Worm (Caenorhabditis elegans) whole organism, L3 larva: ENCODE results near the gene srlf-17.
A peak's percentile ranks its signal among the peaks of the same experiment; 100 is the strongest.

ENCODE experiments used
- R02D3.7 ChIP-seq: fragments of 150-350 bp; optimal IDR thresholded peaks from 2 replicates; lab custom pipeline; 2014; ENCODE audit warnings: missing biosample characterization, missing genetic modification characterization
- ZK546.5 ChIP-seq: sonication (generic microtip); optimal IDR thresholded peaks from 2 replicates; lab custom pipeline; 2017; ENCODE audit warnings: missing biosample characterization, missing genetic modification characterization
- aly-2 ChIP-seq: fragments of 150-350 bp; optimal IDR thresholded peaks from 2 replicates; lab custom pipeline; 2014; ENCODE audit warnings: missing biosample characterization, missing genetic modification characterization
- ama-1 ChIP-seq: fragments of 150-350 bp; optimal IDR thresholded peaks from 2 replicates; lab custom pipeline; 2018
- ceh-16 ChIP-seq: sonication (generic microtip); optimal IDR thresholded peaks from 2 replicates; lab custom pipeline; 2017; ENCODE audit warnings: missing biosample characterization, missing genetic modification characterization
- ceh-28 ChIP-seq: fragments of 150-350 bp; optimal IDR thresholded peaks from 2 replicates; lab custom pipeline; 2014; ENCODE audit warnings: missing biosample characterization, missing genetic modification reagents, missing genetic modification characterization
- ceh-82 ChIP-seq: fragments of 150-350 bp; optimal IDR thresholded peaks from 2 replicates; lab custom pipeline; 2014; ENCODE audit warnings: missing biosample characterization, missing genetic modification characterization
- ceh-9 ChIP-seq: sonication (generic microtip); optimal IDR thresholded peaks from 2 replicates; lab custom pipeline; 2018; ENCODE audit warnings: missing biosample characterization, missing genetic modification characterization
- daf-12 ChIP-seq: fragments of 150-350 bp; optimal IDR thresholded peaks from 2 replicates; lab custom pipeline; 2014; ENCODE audit warnings: missing biosample characterization, missing genetic modification reagents, missing genetic modification characterization
- egl-27 ChIP-seq: sonication (generic microtip); optimal IDR thresholded peaks from 4 replicates; lab custom pipeline; 2017; ENCODE audit warnings: missing biosample characterization, missing genetic modification reagents, missing genetic modification characterization
- egl-5 ChIP-seq: fragments of 150-350 bp; optimal IDR thresholded peaks from 2 replicates; lab custom pipeline; 2017; ENCODE audit warnings: missing biosample characterization, missing genetic modification reagents, missing genetic modification characterization, inconsistent platforms
- elt-1 ChIP-seq: fragments of 150-350 bp; optimal IDR thresholded peaks from 2 replicates; lab custom pipeline; 2014; ENCODE audit warnings: missing biosample characterization, missing genetic modification characterization
- elt-2 ChIP-seq: sonication (generic microtip); optimal IDR thresholded peaks from 2 replicates; lab custom pipeline; 2016; ENCODE audit warnings: missing genetic modification reagents, mild to moderate bottlenecking, missing genetic modification characterization, missing compliant biosample characterization
- elt-3 ChIP-seq, 3 experiments: fragments of 150-350 bp in 1 of 3; sonication (generic microtip) in 2 of 3; optimal IDR thresholded peaks; 2 replicates in 2 of 3; 4 replicates in 1 of 3; lab custom pipeline; 2014 to 2017; ENCODE audit warnings: missing biosample characterization in 3 of 3, missing genetic modification characterization in 3 of 3
- eor-1 ChIP-seq, 2 experiments: fragments of 150-350 bp; optimal IDR thresholded peaks; 2 replicates each; lab custom pipeline; 2014 to 2018; ENCODE audit warnings: missing biosample characterization in 2 of 2, missing genetic modification characterization in 2 of 2
- fkh-10 ChIP-seq: sonication (generic microtip); optimal IDR thresholded peaks from 2 replicates; lab custom pipeline; 2017; ENCODE audit warnings: missing biosample characterization, missing genetic modification reagents, missing genetic modification characterization
- fkh-2 ChIP-seq: fragments of 150-350 bp; optimal IDR thresholded peaks from 2 replicates; lab custom pipeline; 2014; ENCODE audit warnings: missing biosample characterization, missing genetic modification reagents, missing genetic modification characterization
- fos-1 ChIP-seq: fragments of 150-350 bp; optimal IDR thresholded peaks from 2 replicates; lab custom pipeline; 2014; ENCODE audit warnings: missing biosample characterization, missing genetic modification characterization
- hmg-11 ChIP-seq: sonication (generic microtip); optimal IDR thresholded peaks from 2 replicates; lab custom pipeline; 2016; ENCODE audit warnings: missing genetic modification characterization, missing compliant biosample characterization
- jun-1 ChIP-seq: fragments of 150-350 bp; optimal IDR thresholded peaks from 2 replicates; lab custom pipeline; 2014; ENCODE audit warnings: missing biosample characterization, missing genetic modification reagents, missing genetic modification characterization
- lin-15B ChIP-seq: fragments of 150-350 bp; optimal IDR thresholded peaks from 2 replicates; lab custom pipeline; 2014; ENCODE audit warnings: missing biosample characterization, missing genetic modification characterization
- lin-39 ChIP-seq: fragments of 150-350 bp; optimal IDR thresholded peaks from 2 replicates; lab custom pipeline; 2018; ENCODE audit warnings: missing biosample characterization, missing genetic modification reagents, missing genetic modification characterization
- lsy-12 ChIP-seq: sonication (generic microtip); optimal IDR thresholded peaks from 2 replicates; lab custom pipeline; 2016; ENCODE audit warnings: mild to moderate bottlenecking, missing genetic modification characterization, missing compliant biosample characterization
- mdl-1 ChIP-seq: fragments of 150-350 bp; optimal IDR thresholded peaks from 2 replicates; lab custom pipeline; 2014; ENCODE audit warnings: missing biosample characterization, missing genetic modification characterization
- mml-1 ChIP-seq: fragments of 150-350 bp; sonication (generic microtip); optimal IDR thresholded peaks from 3 replicates; lab custom pipeline; 2014; ENCODE audit warnings: missing biosample characterization, missing genetic modification characterization
- nfya-1 ChIP-seq: sonication (generic microtip); optimal IDR thresholded peaks from 2 replicates; lab custom pipeline; 2017; ENCODE audit warnings: missing genetic modification characterization, mild to moderate bottlenecking, missing compliant biosample characterization, antibody characterized with exemption, moderate library complexity; ENCODE audit not compliant: insufficient read depth
- nhr-11 ChIP-seq: fragments of 150-350 bp; optimal IDR thresholded peaks from 2 replicates; lab custom pipeline; 2014; ENCODE audit warnings: missing biosample characterization, missing genetic modification characterization
- nhr-12 ChIP-seq: fragments of 150-350 bp; optimal IDR thresholded peaks from 2 replicates; lab custom pipeline; 2014; ENCODE audit warnings: missing biosample characterization, missing genetic modification characterization
- nhr-23 ChIP-seq: fragments of 150-350 bp; optimal IDR thresholded peaks from 2 replicates; lab custom pipeline; 2014; ENCODE audit warnings: missing biosample characterization, missing genetic modification reagents, missing genetic modification characterization
- nhr-237 ChIP-seq: fragments of 150-350 bp; optimal IDR thresholded peaks from 2 replicates; lab custom pipeline; 2014; ENCODE audit warnings: missing biosample characterization, missing genetic modification characterization
- nhr-25 ChIP-seq: sonication (generic microtip); optimal IDR thresholded peaks from 2 replicates; lab custom pipeline; 2017; ENCODE audit warnings: missing biosample characterization, missing genetic modification characterization
- nhr-28 ChIP-seq: fragments of 150-350 bp; optimal IDR thresholded peaks from 2 replicates; lab custom pipeline; 2014; ENCODE audit warnings: missing biosample characterization, missing genetic modification characterization
- nhr-43 ChIP-seq: sonication (generic microtip); optimal IDR thresholded peaks from 2 replicates; lab custom pipeline; 2016; ENCODE audit warnings: mild to moderate bottlenecking, missing genetic modification characterization, missing compliant biosample characterization; ENCODE audit not compliant: poor library complexity, severe bottlenecking
- nhr-67 ChIP-seq: fragments of 150-350 bp; optimal IDR thresholded peaks from 2 replicates; lab custom pipeline; 2014; ENCODE audit warnings: missing biosample characterization, missing genetic modification characterization
- nhr-76 ChIP-seq: fragments of 150-350 bp; sonication (generic microtip); optimal IDR thresholded peaks from 5 replicates; lab custom pipeline; 2014; ENCODE audit warnings: missing biosample characterization, missing genetic modification characterization
- nhr-77 ChIP-seq: fragments of 150-350 bp; optimal IDR thresholded peaks from 2 replicates; lab custom pipeline; 2014; ENCODE audit warnings: missing biosample characterization, missing genetic modification characterization
- pha-4 ChIP-seq: fragments of 150-350 bp; optimal IDR thresholded peaks from 2 replicates; lab custom pipeline; 2014; ENCODE audit warnings: missing biosample characterization, missing genetic modification reagents, missing genetic modification characterization
- pqm-1 ChIP-seq: fragments of 150-350 bp; optimal IDR thresholded peaks from 2 replicates; lab custom pipeline; 2017; ENCODE audit warnings: missing biosample characterization, missing genetic modification characterization, inconsistent platforms
- sea-2 ChIP-seq: fragments of 150-350 bp; sonication (generic microtip); optimal IDR thresholded peaks from 4 replicates; lab custom pipeline; 2014; ENCODE audit warnings: missing biosample characterization, missing genetic modification reagents, missing genetic modification characterization
- skn-1 ChIP-seq: fragments of 150-350 bp; optimal IDR thresholded peaks from 2 replicates; lab custom pipeline; 2014; ENCODE audit warnings: missing biosample characterization, missing genetic modification characterization
- snpc-4 ChIP-seq: fragments of 150-350 bp; optimal IDR thresholded peaks from 2 replicates; lab custom pipeline; 2014; ENCODE audit warnings: missing biosample characterization, missing genetic modification characterization
- tbx-2 ChIP-seq: sonication (generic microtip); optimal IDR thresholded peaks from 2 replicates; lab custom pipeline; 2016; ENCODE audit warnings: mild to moderate bottlenecking, missing genetic modification characterization, missing compliant biosample characterization
- unc-39 ChIP-seq: sonication (generic microtip); optimal IDR thresholded peaks from 4 replicates; lab custom pipeline; 2017; ENCODE audit warnings: missing biosample characterization, missing genetic modification characterization
- unc-62 ChIP-seq: fragments of 150-350 bp; sonication (generic microtip); optimal IDR thresholded peaks from 4 replicates; lab custom pipeline; 2014; ENCODE audit warnings: missing biosample characterization, missing genetic modification reagents, missing genetic modification characterization
- zag-1 ChIP-seq: fragments of 150-350 bp; optimal IDR thresholded peaks from 2 replicates; lab custom pipeline; 2014; ENCODE audit warnings: missing biosample characterization, missing genetic modification characterization
- ztf-11 ChIP-seq: fragments of 150-350 bp; optimal IDR thresholded peaks from 2 replicates; lab custom pipeline; 2014; ENCODE audit warnings: missing biosample characterization, missing genetic modification characterization
- ztf-4 ChIP-seq: fragments of 150-350 bp; optimal IDR thresholded peaks from 2 replicates; lab custom pipeline; 2014; ENCODE audit warnings: missing biosample characterization, missing genetic modification characterization

The srlf-17 gene

ce11 chrIV:11119972-11120562, 17.6 kb upstream of the srlf-17 start:
- TF ChIP-seq aly-2 (tag; lab: Kevin White, UChicago) (no peak), unc-39 (tag; lab: Kevin White, UChicago) (no peak), pha-4 (tag; lab: Kevin White, UChicago) (peak; percentile 76), nhr-43 (tag; lab: Kevin White, UChicago) (no peak), nhr-237 (tag; lab: Kevin White, UChicago) (no peak), nfya-1 (tag; lab: Kevin White, UChicago) (peak; percentile 5), tbx-2 (tag; lab: Kevin White, UChicago) (no peak), nhr-25 (tag; lab: Kevin White, UChicago) (peak; percentile 58), nhr-23 (tag; lab: Kevin White, UChicago) (peak; percentile 82), elt-1 (tag; lab: Kevin White, UChicago) (peak; percentile 92), nhr-76 (no peak), ama-1 (peak; percentile 36), elt-3 (tag; optimal IDR thresholded peaks at IDR 0.05; lab: Kevin White, UChicago) (peak in 1 of 3 experiments; percentile 29)

ce11 chrIV:11118837-11119491, 16.5 kb upstream of the srlf-17 start, which contains the start of the genes imp-2 and enpl-1:
TSS of gene imp-2 (minus strand) at chrIV:11118887.
TSS of gene enpl-1 (plus strand) at chrIV:11119298.
- TF ChIP-seq elt-1 (tag; lab: Kevin White, UChicago) = peak; percentile 37
- no peak for TF ChIP-seq unc-62 (GFP tag; lab: Kevin White, UChicago)
- no peak for TF ChIP-seq nhr-28 (tag; lab: Kevin White, UChicago)
- TF ChIP-seq sea-2 (GFP tag; lab: Kevin White, UChicago) = no peak
- peak; percentile 92 for TF ChIP-seq egl-5 (tag; lab: Kevin White, UChicago)
- no peak for TF ChIP-seq nhr-12
- peak; percentile 79 for TF ChIP-seq ceh-28 (tag; lab: Kevin White, UChicago)
- TF ChIP-seq elt-3 (tag; optimal IDR thresholded peaks at IDR 0.05; lab: Kevin White, UChicago) = no peak
- TF ChIP-seq nhr-237 (tag; lab: Kevin White, UChicago) = no peak
- peak; percentile 89 for TF ChIP-seq hmg-11
- no peak for TF ChIP-seq unc-39 (tag; lab: Kevin White, UChicago)
- TF ChIP-seq ztf-11 (tag; lab: Kevin White, UChicago) = no peak
- no peak for TF ChIP-seq nhr-77 (tag; lab: Kevin White, UChicago)
- no peak for TF ChIP-seq ZK546.5 (tag; lab: Kevin White, UChicago)
- no peak for TF ChIP-seq fkh-2
- no peak for TF ChIP-seq nhr-67 (tag; lab: Kevin White, UChicago)
- TF ChIP-seq R02D3.7 (tag; lab: Kevin White, UChicago) = peak; percentile 78
- TF ChIP-seq ceh-9 = no peak
- TF ChIP-seq nhr-76 = no peak
- peak; percentile 92 for TF ChIP-seq lin-15B (tag; lab: Kevin White, UChicago)
- TF ChIP-seq mdl-1 (tag; lab: Kevin White, UChicago) = peak; percentile 84
- TF ChIP-seq elt-2 (tag; lab: Kevin White, UChicago) = peak; percentile 81
- no peak for TF ChIP-seq aly-2 (tag; lab: Kevin White, UChicago)
- TF ChIP-seq fkh-10 (GFP tag; lab: Kevin White, UChicago) = peak; percentile 49
- no peak for TF ChIP-seq eor-1 (tag; optimal IDR thresholded peaks at IDR 0.05; lab: Kevin White, UChicago)
- peak; percentile 100 for TF ChIP-seq nfya-1 (tag; lab: Kevin White, UChicago)
- TF ChIP-seq ceh-82 (tag; lab: Kevin White, UChicago) = no peak
- peak; percentile 50 for TF ChIP-seq zag-1 (tag; lab: Kevin White, UChicago)
- no peak for TF ChIP-seq ceh-16 (tag; lab: Kevin White, UChicago)
- TF ChIP-seq nhr-25 (tag; lab: Kevin White, UChicago) = peak; percentile 41
- TF ChIP-seq pha-4 (tag; lab: Kevin White, UChicago) = peak; percentile 94
- peak; percentile 42 for TF ChIP-seq ama-1
- no peak for TF ChIP-seq mml-1
- TF ChIP-seq lin-39 (tag; lab: Kevin White, UChicago) = peak; percentile 97
- peak; percentile 25 for TF ChIP-seq egl-27 (tag; lab: Kevin White, UChicago)
- TF ChIP-seq snpc-4 (tag; lab: Kevin White, UChicago) = peak; percentile 23
- no peak for TF ChIP-seq fos-1 (tag; lab: Kevin White, UChicago)
- no peak for TF ChIP-seq ztf-4 (tag; lab: Kevin White, UChicago)
- peak; percentile 62 for TF ChIP-seq pqm-1 (tag; lab: Kevin White, UChicago)
- peak; percentile 97 for TF ChIP-seq lsy-12 (tag; lab: Kevin White, UChicago)
- TF ChIP-seq nhr-23 (tag; lab: Kevin White, UChicago) = peak; percentile 92
- peak; percentile 86 for TF ChIP-seq jun-1 (tag; lab: Kevin White, UChicago)
- peak; percentile 71 for TF ChIP-seq tbx-2 (tag; lab: Kevin White, UChicago)
- peak; percentile 50 for TF ChIP-seq nhr-43 (tag; lab: Kevin White, UChicago)
- TF ChIP-seq nhr-11 (tag; lab: Kevin White, UChicago) = peak; percentile 18
- no peak for TF ChIP-seq daf-12 (tag; lab: Kevin White, UChicago)
- TF ChIP-seq skn-1 = peak; percentile 76
